Fruit fly (Drosophila melanogaster) whole organism, prepupa: ENCODE results near the gene Nha1.

Experiments used
- Blimp-1 ChIP-seq: fragments of 200-800 bp; sonication (Bioruptor generic); optimal IDR thresholded peaks from 3 replicates; lab custom pipeline; 2017; ENCODE audit warnings: missing biosample characterization, missing genetic modification characterization, mild to moderate bottlenecking, moderate library complexity, missing genetic modification reagents
- CG10631 ChIP-seq: fragments of 200-800 bp; sonication (Bioruptor generic); optimal IDR thresholded peaks from 2 replicates; lab custom pipeline; 2016; ENCODE audit warnings: missing biosample characterization, missing genetic modification characterization
- CG10669 ChIP-seq: fragments of 200-800 bp; sonication (Bioruptor generic); optimal IDR thresholded peaks from 3 replicates; lab custom pipeline; 2018; ENCODE audit warnings: missing biosample characterization, mild to moderate bottlenecking, missing genetic modification characterization, moderate library complexity
- CG11902 ChIP-seq: fragments of 200-800 bp; sonication (Bioruptor generic); optimal IDR thresholded peaks from 3 replicates; lab custom pipeline; 2016; ENCODE audit warnings: missing biosample characterization, missing genetic modification characterization
- CG15336 ChIP-seq: fragments of 200-800 bp; sonication (Bioruptor generic); IDR thresholded peaks from 2 replicates; pipeline ENCODE4 v1.3.6; 2022; ENCODE audit warnings: missing biosample characterization, missing genetic modification characterization
- CG16779 ChIP-seq: fragments of 200-800 bp; sonication (Bioruptor generic); optimal IDR thresholded peaks from 3 replicates; lab custom pipeline; 2017; ENCODE audit warnings: missing biosample characterization, mild to moderate bottlenecking, missing genetic modification characterization
- CG31627 ChIP-seq: fragments of 200-800 bp; sonication (Bioruptor generic); optimal IDR thresholded peaks from 3 replicates; lab custom pipeline; 2016; ENCODE audit warnings: missing biosample characterization, missing genetic modification characterization
- CG34406 ChIP-seq: fragments of 200-800 bp; sonication (Bioruptor generic); optimal IDR thresholded peaks from 3 replicates; lab custom pipeline; 2016; ENCODE audit warnings: missing biosample characterization, missing genetic modification characterization
- CG3919 ChIP-seq: fragments of 200-800 bp; sonication (Bioruptor generic); optimal IDR thresholded peaks from 3 replicates; lab custom pipeline; 2016; ENCODE audit warnings: missing biosample characterization, missing genetic modification characterization
- CG4318 ChIP-seq: fragments of 200-800 bp; sonication (Bioruptor generic); optimal IDR thresholded peaks from 3 replicates; lab custom pipeline; 2017; ENCODE audit warnings: missing biosample characterization, mild to moderate bottlenecking, missing genetic modification characterization
- CG6163 ChIP-seq: fragments of 200-800 bp; sonication (Bioruptor generic); IDR thresholded peaks from 3 replicates; pipeline ENCODE4 v1.3.6; 2022; ENCODE audit warnings: missing biosample characterization, missing genetic modification characterization
- CG6276 ChIP-seq: fragments of 200-800 bp; sonication (Bioruptor generic); optimal IDR thresholded peaks from 2 replicates; lab custom pipeline; 2017; ENCODE audit warnings: missing biosample characterization, mild to moderate bottlenecking, missing genetic modification characterization
- CG6792 ChIP-seq: fragments of 200-800 bp; sonication (Bioruptor generic); optimal IDR thresholded peaks from 3 replicates; lab custom pipeline; 2016; ENCODE audit warnings: missing biosample characterization, missing genetic modification characterization
- CG6808 ChIP-seq: fragments of 200-800 bp; sonication (Bioruptor generic); optimal IDR thresholded peaks from 3 replicates; lab custom pipeline; 2017; ENCODE audit warnings: missing biosample characterization, missing genetic modification characterization, mild to moderate bottlenecking, moderate library complexity, missing genetic modification reagents
- CG6854 ChIP-seq: fragments of 200-800 bp; sonication (Bioruptor generic); optimal IDR thresholded peaks from 2 replicates; lab custom pipeline; 2017; ENCODE audit warnings: missing biosample characterization, mild to moderate bottlenecking, missing genetic modification characterization
- CG7368 ChIP-seq: fragments of 200-800 bp; sonication (Bioruptor generic); optimal IDR thresholded peaks from 3 replicates; lab custom pipeline; 2016; ENCODE audit warnings: missing biosample characterization, missing genetic modification characterization
- CG8119 ChIP-seq: fragments of 200-800 bp; sonication (Bioruptor generic); IDR thresholded peaks from 3 replicates; pipeline ENCODE4 v1.3.6; 2022; ENCODE audit warnings: missing biosample characterization, missing genetic modification characterization
- CG8632 ChIP-seq: fragments of 200-800 bp; sonication (Bioruptor generic); optimal IDR thresholded peaks from 3 replicates; lab custom pipeline; 2016; ENCODE audit warnings: missing biosample characterization, missing genetic modification characterization
- CG9139 ChIP-seq: fragments of 200-800 bp; sonication (Bioruptor generic); optimal IDR thresholded peaks from 3 replicates; lab custom pipeline; 2017; ENCODE audit warnings: missing biosample characterization, mild to moderate bottlenecking, missing genetic modification characterization
- Eip75B ChIP-seq: fragments of 200-800 bp; sonication (Bioruptor generic); optimal IDR thresholded peaks from 3 replicates; lab custom pipeline; 2016; ENCODE audit warnings: missing biosample characterization, missing genetic modification characterization
- Eip78C ChIP-seq: fragments of 200-800 bp; sonication (Bioruptor generic); peaks from one replicate; lab custom pipeline; 2016; ENCODE audit warnings: missing biosample characterization, missing genetic modification characterization
- Gug ChIP-seq: fragments of 200-800 bp; sonication (Bioruptor generic); IDR thresholded peaks from 2 replicates; pipeline ENCODE4 v1.3.6; 2022; ENCODE audit warnings: missing biosample characterization, missing genetic modification characterization
- Hr39 ChIP-seq: fragments of 200-800 bp; sonication (Bioruptor generic); optimal IDR thresholded peaks from 2 replicates; lab custom pipeline; 2016; ENCODE audit warnings: missing biosample characterization, missing genetic modification characterization
- Hr4 ChIP-seq: fragments of 200-800 bp; sonication (Bioruptor generic); optimal IDR thresholded peaks from 3 replicates; lab custom pipeline; 2016; ENCODE audit warnings: missing biosample characterization, missing genetic modification characterization
- Lpt ChIP-seq: fragments of 200-800 bp; sonication (Bioruptor generic); optimal IDR thresholded peaks from 3 replicates; lab custom pipeline; 2016; ENCODE audit warnings: missing biosample characterization, missing genetic modification characterization
- Met ChIP-seq: fragments of 200-800 bp; sonication (Bioruptor generic); optimal IDR thresholded peaks from 3 replicates; lab custom pipeline; 2016; ENCODE audit warnings: missing biosample characterization, missing genetic modification characterization
- Sox102F ChIP-seq: fragments of 200-800 bp; sonication (Bioruptor generic); optimal IDR thresholded peaks from 2 replicates; lab custom pipeline; 2016; ENCODE audit warnings: missing biosample characterization, mild to moderate bottlenecking, missing genetic modification characterization
- Sox14 ChIP-seq: fragments of 200-800 bp; sonication (Bioruptor generic); optimal IDR thresholded peaks from 3 replicates; lab custom pipeline; 2016; ENCODE audit warnings: missing biosample characterization, missing genetic modification characterization
- achi ChIP-seq: fragments of 200-800 bp; sonication (Bioruptor generic); optimal IDR thresholded peaks from 3 replicates; lab custom pipeline; 2016; ENCODE audit warnings: missing biosample characterization, missing genetic modification characterization
- acj6 ChIP-seq: fragments of 200-800 bp; sonication (Bioruptor generic); optimal IDR thresholded peaks from 3 replicates; lab custom pipeline; 2016; ENCODE audit warnings: missing biosample characterization, missing genetic modification characterization
- dac ChIP-seq: fragments of 200-800 bp; sonication (Bioruptor generic); optimal IDR thresholded peaks from 2 replicates; lab custom pipeline; 2017; ENCODE audit warnings: missing biosample characterization, mild to moderate bottlenecking, missing genetic modification characterization
- esn ChIP-seq: fragments of 200-800 bp; sonication (Bioruptor generic); optimal IDR thresholded peaks from 2 replicates; lab custom pipeline; 2016; ENCODE audit warnings: missing biosample characterization, mild to moderate bottlenecking, missing genetic modification characterization, moderate library complexity
- fd59A ChIP-seq: fragments of 200-800 bp; sonication (Bioruptor generic); optimal IDR thresholded peaks from 2 replicates; lab custom pipeline; 2017; ENCODE audit warnings: missing biosample characterization, mild to moderate bottlenecking, missing genetic modification characterization, missing genetic modification reagents
- pdm3 ChIP-seq: fragments of 200-800 bp; sonication (Bioruptor generic); optimal IDR thresholded peaks from 3 replicates; lab custom pipeline; 2016; ENCODE audit warnings: missing biosample characterization, missing genetic modification characterization
- salr ChIP-seq, 2 experiments: fragments of 200-800 bp; sonication (Bioruptor generic); optimal IDR thresholded peaks; 3 replicates each; lab custom pipeline; 2016 to 2018; ENCODE audit warnings: missing biosample characterization in 2 of 2, missing genetic modification characterization in 2 of 2, mild to moderate bottlenecking in 1 of 2
- spab ChIP-seq: fragments of 200-800 bp; sonication (Bioruptor generic); optimal IDR thresholded peaks from 2 replicates; lab custom pipeline; 2017; ENCODE audit warnings: missing biosample characterization, mild to moderate bottlenecking, missing genetic modification characterization, missing genetic modification reagents
- vri ChIP-seq: fragments of 200-800 bp; sonication (Bioruptor generic); optimal IDR thresholded peaks from 3 replicates; lab custom pipeline; 2016; ENCODE audit warnings: missing biosample characterization, mild to moderate bottlenecking, missing genetic modification characterization

The Nha1 gene

DNA sequence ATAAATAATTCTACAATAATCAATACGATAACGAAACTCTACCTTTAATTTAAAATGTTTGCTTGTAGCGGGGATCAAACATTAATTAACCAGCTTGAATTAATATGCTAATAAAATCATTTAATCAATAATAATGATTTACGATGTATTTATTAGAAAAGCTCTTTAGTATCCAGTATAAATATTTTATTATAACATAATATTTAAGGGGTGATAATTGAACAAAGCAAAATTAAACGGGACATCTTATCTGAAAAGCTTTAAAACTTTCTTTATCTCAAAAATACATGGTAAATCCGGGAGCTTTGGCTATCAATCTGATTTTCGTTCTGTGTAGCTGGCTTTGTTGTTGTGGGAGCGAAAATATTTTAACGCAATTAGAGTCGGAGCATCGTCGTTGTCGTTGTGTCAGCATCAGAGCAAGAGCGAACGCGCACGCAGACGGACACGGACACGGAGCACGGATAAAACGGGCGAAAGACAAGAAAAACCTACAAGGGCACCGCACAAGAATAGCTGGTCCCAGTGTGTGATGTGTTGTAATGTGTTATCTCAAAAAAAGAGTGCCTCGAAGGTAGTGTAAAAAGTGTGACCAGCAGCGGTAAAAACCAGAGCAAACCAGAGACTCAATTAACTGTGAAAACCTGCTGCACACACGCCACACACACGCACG lies 4.5 kb upstream of the Nha1 start, which contains the start of gene Nlg2 (continued):
- peak; percentile 9 for TF ChIP-seq CG6276 (GFP tag; lab: Kevin White, UChicago)
- TF ChIP-seq Eip78C (GFP tag; lab: Kevin White, UChicago), result peak; percentile 72
- peak; percentile 20 for TF ChIP-seq CG10631
- no peak for TF ChIP-seq CG7368 (GFP tag; lab: Kevin White, UChicago)
- TF ChIP-seq Sox102F (GFP tag; lab: Kevin White, UChicago), result no peak
- no peak for TF ChIP-seq Met (GFP tag; lab: Kevin White, UChicago)
- no peak for TF ChIP-seq Hr39
- no peak for TF ChIP-seq esn (GFP tag; lab: Kevin White, UChicago)
- TF ChIP-seq CG8119 (GFP tag; lab: Robert Waterston, UW), result no peak
- TF ChIP-seq Eip75B, result no peak
- no peak for TF ChIP-seq CG16779
- no peak for TF ChIP-seq Lpt (GFP tag; lab: Kevin White, UChicago)
- TF ChIP-seq fd59A (GFP tag; lab: Kevin White, UChicago), result no peak
- TF ChIP-seq Sox14, result no peak
- peak; percentile 34 for TF ChIP-seq CG6808
- TF ChIP-seq CG3919 (GFP tag; lab: Kevin White, UChicago), result no peak
- no peak for TF ChIP-seq CG11902 (GFP tag; lab: Kevin White, UChicago)
- no peak for TF ChIP-seq Gug (GFP tag; lab: Robert Waterston, UW)
- no peak for TF ChIP-seq CG6854 (GFP tag; lab: Kevin White, UChicago)
- no peak for TF ChIP-seq CG4318 (GFP tag; lab: Kevin White, UChicago)
- TF ChIP-seq CG8632, result no peak
- peak; percentile 31 for TF ChIP-seq CG34406 (GFP tag; lab: Kevin White, UChicago)
- TF ChIP-seq CG9139 (GFP tag; lab: Kevin White, UChicago), result no peak
- TF ChIP-seq acj6 (GFP tag; lab: Kevin White, UChicago), result peak; percentile 19
- TF ChIP-seq CG15336, result no peak

DNA sequence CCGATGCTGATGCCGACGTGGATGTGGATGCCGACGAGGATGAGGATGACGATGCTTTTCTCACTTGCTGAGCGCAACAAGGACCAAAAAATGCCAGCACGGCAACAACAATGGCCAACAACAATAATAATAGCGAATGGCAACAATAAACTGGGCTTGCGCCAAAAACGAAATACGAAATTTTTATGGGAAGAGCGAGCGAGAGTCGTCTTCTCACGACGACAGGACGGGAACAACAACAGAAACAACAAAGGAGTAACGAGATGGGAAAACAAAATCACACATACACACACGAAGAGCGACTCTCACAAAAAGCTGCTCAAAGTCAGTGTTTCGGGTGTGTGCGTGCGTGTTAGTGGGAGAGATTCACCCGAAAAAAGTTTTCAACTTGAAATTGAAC lies 3.8 kb upstream of the Nha1 start:
- TF ChIP-seq spab (no peak), Eip75B (no peak), Hr4 (GFP tag; lab: Kevin White, UChicago) (no peak), Blimp-1 (GFP tag; lab: Kevin White, UChicago) (no peak), CG6854 (GFP tag; lab: Kevin White, UChicago) (no peak), dac (no peak), CG31627 (GFP tag; lab: Kevin White, UChicago) (no peak), pdm3 (GFP tag; lab: Kevin White, UChicago) (no peak), acj6 (GFP tag; lab: Kevin White, UChicago) (no peak), CG7368 (GFP tag; lab: Kevin White, UChicago) (no peak), CG3919 (GFP tag; lab: Kevin White, UChicago) (no peak), CG6792 (GFP tag; lab: Kevin White, UChicago) (no peak), CG9139 (GFP tag; lab: Kevin White, UChicago) (no peak), CG10669 (GFP tag; lab: Kevin White, UChicago) (no peak), achi (GFP tag; lab: Kevin White, UChicago) (no peak), CG8632 (no peak)

DNA sequence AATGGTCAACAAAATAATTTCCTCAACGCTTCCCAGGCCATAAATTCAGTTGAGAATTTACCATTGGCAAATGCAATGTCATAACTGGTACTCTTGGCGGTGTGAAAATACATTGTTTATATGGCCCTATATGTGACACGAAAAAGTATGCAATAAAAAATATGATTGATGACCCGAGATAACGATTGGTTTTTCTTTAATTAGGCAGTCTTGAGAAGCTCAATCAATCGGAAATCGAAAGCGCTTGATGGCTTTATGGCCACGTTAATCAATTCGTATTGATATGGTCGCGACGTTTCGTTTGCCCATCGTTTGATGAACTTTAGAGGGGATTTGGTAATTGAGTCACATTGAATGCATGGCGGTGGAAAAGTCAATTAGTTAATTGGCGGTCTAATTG lies 588 bp upstream of the Nha1 start:
- TF ChIP-seq Eip78C (GFP tag; lab: Kevin White, UChicago) (no peak), vri (GFP tag; lab: Kevin White, UChicago) (peak; percentile 16), CG6163 (GFP tag; lab: Robert Waterston, UW) (no peak), salr (GFP tag; optimal IDR thresholded peaks at IDR 0.05; lab: Kevin White, UChicago) (no peak)
